5 worm cellular contexts compared by ENCODE assay signal in genomic region chrIV:13725201-13725600, ce11.
TF ChIP-seq lines count a peak whose summit lies in the region.

No protein-coding gene starts in this region.

TF ChIP-seq in whole organism, L1 larva, 84 proteins besides CTCF, POLR2A, EP300 and RAD21 (continues in another document):
- TF ChIP-seq elt-2 (tag; optimal IDR thresholded peaks at IDR 0.05; lab: Kevin White, UChicago) (peak; percentile 99), elt-3 (tag; optimal IDR thresholded peaks at IDR 0.05; lab: Kevin White, UChicago) (no peak), ceh-88 (GFP tag; IDR thresholded peaks at IDR 0.05; lab: Robert Waterston, UW) (no peak), nhr-90 (tag; optimal IDR thresholded peaks at IDR 0.05; lab: Kevin White, UChicago; ENCODE audit: poor library complexity) (peak; percentile 50), efl-1 (optimal IDR thresholded peaks at IDR 0.05; lab: Kevin White, UChicago) (no peak), efl-1 (GFP tag; optimal IDR thresholded peaks at IDR 0.05 in 1 of 2; lab: Kevin White, UChicago) (peak in 1 of 2 experiments; percentile 80), F16B12.6 (tag; optimal IDR thresholded peaks at IDR 0.05; lab: Kevin White, UChicago) (no peak), nhr-12 (tag; optimal IDR thresholded peaks at IDR 0.05; lab: Kevin White, UChicago) (no peak), ceh-8 (GFP tag; optimal IDR thresholded peaks at IDR 0.05; lab: Kevin White, UChicago) (no peak), nhr-76 (tag; optimal IDR thresholded peaks at IDR 0.05; lab: Kevin White, UChicago) (no peak), tlp-1 (tag; optimal IDR thresholded peaks at IDR 0.05; lab: Kevin White, UChicago) (peak; percentile 78), ama-1 (optimal IDR thresholded peaks at IDR 0.05; lab: Kevin White, UChicago) (no peak), tbx-2 (tag; optimal IDR thresholded peaks at IDR 0.05; lab: Kevin White, UChicago) (no peak), lin-15B (tag; optimal IDR thresholded peaks at IDR 0.05; lab: Kevin White, UChicago) (no peak), hlh-17 (GFP tag; optimal IDR thresholded peaks at IDR 0.05; lab: Kevin White, UChicago; ENCODE audit: borderline replicate concordance) (no peak), nhr-20 (tag; optimal IDR thresholded peaks at IDR 0.05; lab: Kevin White, UChicago) (peak; percentile 23), mdl-1 (tag; optimal IDR thresholded peaks at IDR 0.05; lab: Kevin White, UChicago) (peak in 1 of 2 experiments; percentile 46), nhr-71 (tag; optimal IDR thresholded peaks at IDR 0.05; lab: Kevin White, UChicago) (peak; percentile 45)

TF ChIP-seq in whole organism, L2 larva, 48 proteins besides CTCF, POLR2A, EP300 and RAD21:
- peak; percentile 77 for TF ChIP-seq skn-1 (tag; optimal IDR thresholded peaks at IDR 0.05; lab: Kevin White, UChicago)
- TF ChIP-seq gmeb-1 (tag; optimal IDR thresholded peaks at IDR 0.05; lab: Kevin White, UChicago) = peak; percentile 30
- peak; percentile 58 for TF ChIP-seq crh-2 (tag; optimal IDR thresholded peaks at IDR 0.05; lab: Kevin White, UChicago)
- no peak for TF ChIP-seq peb-1 (tag; optimal IDR thresholded peaks at IDR 0.05; lab: Kevin White, UChicago)
- TF ChIP-seq sma-9 (GFP tag; optimal IDR thresholded peaks at IDR 0.05; lab: Kevin White, UChicago) = peak; percentile 81
- TF ChIP-seq sma-9 (tag; optimal IDR thresholded peaks at IDR 0.05; lab: Kevin White, UChicago) = no peak
- no peak for TF ChIP-seq nhr-77 (tag; optimal IDR thresholded peaks at IDR 0.05; lab: Kevin White, UChicago)
- no peak for TF ChIP-seq mdl-1 (tag; optimal IDR thresholded peaks at IDR 0.05; lab: Kevin White, UChicago)
- TF ChIP-seq nhr-12 (tag; optimal IDR thresholded peaks at IDR 0.05; lab: Kevin White, UChicago) = no peak
- peak; percentile 52 for TF ChIP-seq sma-3 (GFP tag; optimal IDR thresholded peaks at IDR 0.05; lab: Kevin White, UChicago)
- peak; percentile 34 for TF ChIP-seq F13H6.1 (tag; optimal IDR thresholded peaks at IDR 0.05; lab: Kevin White, UChicago)
- peak; percentile 93 for TF ChIP-seq fos-1 (tag; optimal IDR thresholded peaks at IDR 0.05; lab: Kevin White, UChicago)
- peak; percentile 57 for TF ChIP-seq nhr-129 (tag; optimal IDR thresholded peaks at IDR 0.05; lab: Kevin White, UChicago)

TF ChIP-seq in whole organism, L3 larva, 47 proteins besides CTCF, POLR2A, EP300 and RAD21 (continues in another document):
- TF ChIP-seq nhr-25 (tag; optimal IDR thresholded peaks at IDR 0.05; lab: Kevin White, UChicago) (no peak), skn-1 (tag; optimal IDR thresholded peaks at IDR 0.05; lab: Kevin White, UChicago) (peak; percentile 70), elt-3 (tag; optimal IDR thresholded peaks at IDR 0.05; lab: Kevin White, UChicago) (no peak), ZK546.5 (tag; optimal IDR thresholded peaks at IDR 0.05; lab: Kevin White, UChicago) (no peak), nhr-43 (tag; optimal IDR thresholded peaks at IDR 0.05; lab: Kevin White, UChicago; ENCODE audit: poor library complexity, severe bottlenecking) (no peak), pha-4 (tag; optimal IDR thresholded peaks at IDR 0.05; lab: Kevin White, UChicago) (peak; percentile 46), tbx-2 (tag; optimal IDR thresholded peaks at IDR 0.05; lab: Kevin White, UChicago) (no peak), nhr-67 (tag; optimal IDR thresholded peaks at IDR 0.05; lab: Kevin White, UChicago) (no peak), nhr-76 (tag; optimal IDR thresholded peaks at IDR 0.05; lab: Kevin White, UChicago) (no peak), lin-39 (tag; optimal IDR thresholded peaks at IDR 0.05; lab: Kevin White, UChicago) (no peak), nfya-1 (tag; optimal IDR thresholded peaks at IDR 0.05; lab: Kevin White, UChicago; ENCODE audit: insufficient read depth) (no peak), daf-12 (tag; optimal IDR thresholded peaks at IDR 0.05; lab: Kevin White, UChicago) (no peak), ceh-9 (tag; optimal IDR thresholded peaks at IDR 0.05; lab: Kevin White, UChicago) (no peak), fos-1 (tag; optimal IDR thresholded peaks at IDR 0.05; lab: Kevin White, UChicago) (peak; percentile 18), ceh-82 (tag; optimal IDR thresholded peaks at IDR 0.05; lab: Kevin White, UChicago) (no peak), eor-1 (tag; optimal IDR thresholded peaks at IDR 0.05; lab: Kevin White, UChicago) (no peak), aly-2 (tag; optimal IDR thresholded peaks at IDR 0.05; lab: Kevin White, UChicago) (no peak), ceh-16 (tag; optimal IDR thresholded peaks at IDR 0.05; lab: Kevin White, UChicago) (no peak), nhr-12 (tag; optimal IDR thresholded peaks at IDR 0.05; lab: Kevin White, UChicago) (no peak), jun-1 (tag; optimal IDR thresholded peaks at IDR 0.05; lab: Kevin White, UChicago) (peak; percentile 68), ztf-4 (tag; optimal IDR thresholded peaks at IDR 0.05; lab: Kevin White, UChicago) (no peak), elt-1 (tag; optimal IDR thresholded peaks at IDR 0.05; lab: Kevin White, UChicago) (no peak), lin-15B (tag; optimal IDR thresholded peaks at IDR 0.05; lab: Kevin White, UChicago) (no peak)

TF ChIP-seq in whole organism, L4 larva, 104 proteins besides CTCF, POLR2A, EP300 and RAD21:
- TF ChIP-seq ceh-62 (tag; optimal IDR thresholded peaks at IDR 0.05; lab: Kevin White, UChicago) (no peak), daf-16 (GFP tag; optimal IDR thresholded peaks at IDR 0.05; lab: Kevin White, UChicago) (peak in 1 of 2 experiments; percentile 73), daf-16 (tag; optimal IDR thresholded peaks at IDR 0.05; lab: Kevin White, UChicago) (peak; percentile 85), php-3 (GFP tag; IDR thresholded peaks at IDR 0.05; lab: Robert Waterston, UW) (peak; percentile 99), T20F7.1 (GFP tag; optimal IDR thresholded peaks at IDR 0.05; lab: Kevin White, UChicago) (peak; percentile 39), dmd-6 (GFP tag; IDR thresholded peaks at IDR 0.05; lab: Robert Waterston, UW) (peak; percentile 98), ceh-20 (GFP tag; IDR thresholded peaks at IDR 0.05; lab: Robert Waterston, UW) (peak; percentile 60; the same call in 1 of the 2 replicates), pqm-1 (tag; optimal IDR thresholded peaks at IDR 0.05; lab: Kevin White, UChicago) (peak; percentile 92), unc-62 (GFP tag; optimal IDR thresholded peaks at IDR 0.05 in 1 of 2; lab: Kevin White, UChicago) (peak; percentile 15 to 76), unc-62 (tag; optimal IDR thresholded peaks at IDR 0.05; lab: Kevin White, UChicago) (no peak), nhr-28 (tag; optimal IDR thresholded peaks at IDR 0.05; lab: Kevin White, UChicago) (peak; percentile 82), nhr-77 (tag; optimal IDR thresholded peaks at IDR 0.05; lab: Kevin White, UChicago) (peak; percentile 63), nhr-102 (tag; optimal IDR thresholded peaks at IDR 0.05; lab: Kevin White, UChicago) (peak; percentile 85), mdl-1 (tag; optimal IDR thresholded peaks at IDR 0.05; lab: Kevin White, UChicago) (peak in 1 of 2 experiments; percentile 15), hlh-30 (tag; optimal IDR thresholded peaks at IDR 0.05; lab: Kevin White, UChicago; ENCODE audit: insufficient read depth) (peak; percentile 41), Y5F2A.4 (GFP tag; optimal IDR thresholded peaks at IDR 0.05; lab: Kevin White, UChicago) (no peak), nhr-48 (tag; optimal IDR thresholded peaks at IDR 0.05; lab: Kevin White, UChicago) (peak; percentile 89), mep-1 (tag; optimal IDR thresholded peaks at IDR 0.05; lab: Kevin White, UChicago) (peak; percentile 12), tra-1 (GFP tag; IDR thresholded peaks at IDR 0.05; lab: Robert Waterston, UW) (peak; percentile 93; the same call in 1 of the 2 replicates), dve-1 (tag; optimal IDR thresholded peaks at IDR 0.05; lab: Kevin White, UChicago; ENCODE audit: insufficient read depth) (peak; percentile 94), egl-43 (GFP tag; IDR thresholded peaks at IDR 0.05; lab: Robert Waterston, UW) (no peak), attf-4 (tag; optimal IDR thresholded peaks at IDR 0.05; lab: Kevin White, UChicago) (no peak)
TF ChIP-seq in whole organism, L4 larva: peak in this region for 16.

TF ChIP-seq in whole organism, young adult, 124 proteins besides CTCF, POLR2A, EP300 and RAD21 (continues in another document):
- TF ChIP-seq bed-2 (GFP tag; IDR thresholded peaks at IDR 0.05; lab: Robert Waterston, UW) = no peak
- TF ChIP-seq F23B12.7 (tag; optimal IDR thresholded peaks at IDR 0.05; lab: Kevin White, UChicago; ENCODE audit: insufficient read depth) = no peak
- TF ChIP-seq B0336.3 (GFP tag; IDR thresholded peaks at IDR 0.05; lab: Robert Waterston, UW) = no peak
- TF ChIP-seq F10E7.11 (tag; optimal IDR thresholded peaks at IDR 0.05; lab: Kevin White, UChicago) = no peak
- no peak for TF ChIP-seq ccch-3 (GFP tag; optimal IDR thresholded peaks at IDR 0.05; lab: Kevin White, UChicago)
- no peak for TF ChIP-seq bed-1 (GFP tag; IDR thresholded peaks at IDR 0.05; lab: Robert Waterston, UW)
- TF ChIP-seq ceh-100 (GFP tag; IDR thresholded peaks at IDR 0.05; lab: Robert Waterston, UW) = no peak
- no peak for TF ChIP-seq fkh-3 (tag; optimal IDR thresholded peaks at IDR 0.05; lab: Kevin White, UChicago)
- TF ChIP-seq somi-1 (GFP tag; optimal IDR thresholded peaks at IDR 0.05; lab: Kevin White, UChicago) = no peak
- peak; percentile 19 for TF ChIP-seq nhr-90 (tag; optimal IDR thresholded peaks at IDR 0.05; lab: Kevin White, UChicago)
- no peak for TF ChIP-seq mxl-1 (tag; optimal IDR thresholded peaks at IDR 0.05; lab: Kevin White, UChicago)
- TF ChIP-seq hrde-1 (tag; optimal IDR thresholded peaks at IDR 0.05; lab: Kevin White, UChicago; ENCODE audit: borderline replicate concordance) = no peak
- TF ChIP-seq ceh-79 (tag; optimal IDR thresholded peaks at IDR 0.05; lab: Kevin White, UChicago) = no peak
- no peak for TF ChIP-seq ztf-26 (tag; optimal IDR thresholded peaks at IDR 0.05; lab: Kevin White, UChicago)
- no peak for TF ChIP-seq ceh-27 (GFP tag; optimal IDR thresholded peaks at IDR 0.05; lab: Kevin White, UChicago)
- no peak for TF ChIP-seq F22D6.2 (tag; optimal IDR thresholded peaks at IDR 0.05; lab: Kevin White, UChicago)
- no peak for TF ChIP-seq snpc-3.4 (tag; optimal IDR thresholded peaks at IDR 0.05; lab: Kevin White, UChicago)
- no peak for TF ChIP-seq ama-1 (optimal IDR thresholded peaks at IDR 0.05; lab: Kevin White, UChicago)
- no peak for TF ChIP-seq ama-1 (GFP tag; optimal IDR thresholded peaks at IDR 0.05; lab: Kevin White, UChicago)
- TF ChIP-seq T26A5.8 (tag; optimal IDR thresholded peaks at IDR 0.05; lab: Kevin White, UChicago) = no peak
- no peak for TF ChIP-seq F52B5.7 (tag; optimal IDR thresholded peaks at IDR 0.05; lab: Kevin White, UChicago)
- TF ChIP-seq ztf-3 (GFP tag; optimal IDR thresholded peaks at IDR 0.05; lab: Kevin White, UChicago) = no peak
- TF ChIP-seq cebp-2 (GFP tag; IDR thresholded peaks at IDR 0.05; lab: Robert Waterston, UW) = no peak
- TF ChIP-seq D2030.7 (GFP tag; IDR thresholded peaks at IDR 0.05; lab: Robert Waterston, UW) = no peak
- no peak for TF ChIP-seq aptf-2 (GFP tag; conservative IDR thresholded peaks at IDR 0.05; lab: Robert Waterston, UW)
- no peak for TF ChIP-seq Y95B8A.8 (GFP tag; IDR thresholded peaks at IDR 0.05; lab: Robert Waterston, UW)
- no peak for TF ChIP-seq T07F8.4 (tag; optimal IDR thresholded peaks at IDR 0.05; lab: Kevin White, UChicago)
- TF ChIP-seq mcd-1 (GFP tag; IDR thresholded peaks at IDR 0.05; lab: Robert Waterston, UW) = no peak
